Worm (Caenorhabditis elegans): Measurements from ENCODE around the gene Y49E10.25.

The Y49E10.25 gene

ce11 chrIII:12458970-12459369 lies 32.9 kb downstream of the Y49E10.25 start:
- TF ChIP-seq nhr-23 (tag; optimal IDR thresholded peaks at IDR 0.05) (no peak), egl-27 (tag; optimal IDR thresholded peaks at IDR 0.05) (no peak), snpc-4 (tag; optimal IDR thresholded peaks at IDR 0.05) (no peak), unc-55 (GFP tag; optimal IDR thresholded peaks at IDR 0.05) (no peak), nhr-21 (tag; optimal IDR thresholded peaks at IDR 0.05) (no peak), lin-39 (tag; optimal IDR thresholded peaks at IDR 0.05) (no peak), zag-1 (tag; optimal IDR thresholded peaks at IDR 0.05) (no peak), unc-62 (GFP tag; optimal IDR thresholded peaks at IDR 0.05) (no peak)

ce11 chrIII:12456801-12457647 lies 34.9 kb downstream of the Y49E10.25 start, which contains the start of the genes scav-3 and Y49E10.21:
Gene scav-3 (minus strand): TSS chrIII:12456850.
Gene Y49E10.21 (plus strand): TSS chrIII:12457597.
- TF ChIP-seq blmp-1 (tag; optimal IDR thresholded peaks at IDR 0.05; ENCODE audit: insufficient read depth) (no peak), elt-3 (tag; optimal IDR thresholded peaks at IDR 0.05) (no peak), ztf-4 (tag; optimal IDR thresholded peaks at IDR 0.05) (no peak), sma-9 (GFP tag; optimal IDR thresholded peaks at IDR 0.05) (no peak), sma-9 (tag; optimal IDR thresholded peaks at IDR 0.05) (no peak), ztf-11 (tag; optimal IDR thresholded peaks at IDR 0.05) (no peak), nhr-25 (tag; optimal IDR thresholded peaks at IDR 0.05) (no peak), nhr-10 (tag; optimal IDR thresholded peaks at IDR 0.05) (no peak), sem-4 (tag; optimal IDR thresholded peaks at IDR 0.05) (peak; percentile 35), peb-1 (tag; optimal IDR thresholded peaks at IDR 0.05) (no peak), ceh-82 (tag; optimal IDR thresholded peaks at IDR 0.05) (no peak), R02D3.7 (tag; optimal IDR thresholded peaks at IDR 0.05) (no peak), nhr-12 (tag; optimal IDR thresholded peaks at IDR 0.05) (no peak), ama-1 (optimal IDR thresholded peaks at IDR 0.05) (no peak), unc-55 (GFP tag; optimal IDR thresholded peaks at IDR 0.05) (peak; percentile 28), zag-1 (tag; optimal IDR thresholded peaks at IDR 0.05) (no peak), snpc-4 (tag; optimal IDR thresholded peaks at IDR 0.05) (no peak), mdl-1 (tag; optimal IDR thresholded peaks at IDR 0.05) (no peak), alr-1 (tag; optimal IDR thresholded peaks at IDR 0.05) (no peak), unc-39 (tag; optimal IDR thresholded peaks at IDR 0.05) (no peak), mbf-1 (tag; optimal IDR thresholded peaks at IDR 0.05) (no peak), gmeb-1 (tag; optimal IDR thresholded peaks at IDR 0.05) (peak; percentile 14), nhr-11 (tag; optimal IDR thresholded peaks at IDR 0.05) (no peak), lsy-2 (tag; optimal IDR thresholded peaks at IDR 0.05) (peak in 1 of 2 experiments; percentile 58), F13H6.1 (tag; optimal IDR thresholded peaks at IDR 0.05) (no peak), sma-3 (GFP tag; optimal IDR thresholded peaks at IDR 0.05) (no peak), dmd-4 (tag; optimal IDR thresholded peaks at IDR 0.05) (no peak), skn-1 (tag; optimal IDR thresholded peaks at IDR 0.05) (peak; percentile 35), mab-5 (tag; optimal IDR thresholded peaks at IDR 0.05) (no peak), C34F6.9 (tag; optimal IDR thresholded peaks at IDR 0.05) (peak; percentile 70), nhr-77 (tag; optimal IDR thresholded peaks at IDR 0.05) (no peak), aly-2 (tag; optimal IDR thresholded peaks at IDR 0.05) (no peak), elt-1 (tag; optimal IDR thresholded peaks at IDR 0.05) (no peak), fos-1 (tag; optimal IDR thresholded peaks at IDR 0.05) (peak; percentile 59), nhr-21 (tag; optimal IDR thresholded peaks at IDR 0.05) (no peak), lin-39 (tag; optimal IDR thresholded peaks at IDR 0.05) (no peak), ceh-16 (tag; optimal IDR thresholded peaks at IDR 0.05) (no peak), nhr-237 (tag; optimal IDR thresholded peaks at IDR 0.05) (no peak), Y55F3AM.14 (GFP tag; optimal IDR thresholded peaks at IDR 0.05) (no peak), nhr-129 (tag; optimal IDR thresholded peaks at IDR 0.05) (peak; percentile 44), unc-62 (GFP tag; optimal IDR thresholded peaks at IDR 0.05) (no peak), lin-13 (GFP tag; optimal IDR thresholded peaks at IDR 0.05) (no peak), ZK546.5 (tag; optimal IDR thresholded peaks at IDR 0.05) (no peak), ztf-1 (GFP tag; conservative IDR thresholded peaks at IDR 0.05) (no peak), egl-27 (tag; optimal IDR thresholded peaks at IDR 0.05) (no peak), lin-11 (tag; optimal IDR thresholded peaks at IDR 0.05) (no peak), nhr-6 (tag; optimal IDR thresholded peaks at IDR 0.05) (no peak), nhr-23 (tag; optimal IDR thresholded peaks at IDR 0.05) (no peak), crh-2 (tag; optimal IDR thresholded peaks at IDR 0.05) (peak; percentile 52)

Measured in whole organism, L2 larva.